Worm (Caenorhabditis elegans): Measurements from ENCODE around the gene H08J19.1.
A peak's percentile ranks its signal among the peaks of the same experiment; 100 is the strongest.

Gene H08J19.1

DNA sequence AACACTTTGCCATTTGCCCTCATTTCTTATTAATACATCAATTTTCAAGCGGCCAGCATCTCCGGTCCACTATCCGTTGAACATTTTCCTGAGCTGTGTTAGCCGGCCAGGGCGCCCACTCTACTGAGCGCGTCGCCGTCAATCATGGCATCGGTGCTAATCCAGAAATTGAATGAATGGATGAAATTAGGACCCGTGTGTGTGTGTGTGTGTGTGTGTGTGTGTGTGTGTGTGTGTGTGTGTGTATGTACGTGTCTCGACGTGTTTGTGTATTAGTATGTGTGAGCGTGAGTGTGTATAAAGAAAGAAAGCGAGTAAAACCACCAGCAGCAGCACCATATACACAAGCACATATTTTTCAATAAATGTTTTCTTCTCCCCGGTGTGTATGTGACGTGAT lies 10.5 kb downstream of the H08J19.1 start (continued):
- no peak for TF ChIP-seq jun-1 (tag; optimal IDR thresholded peaks at IDR 0.05)
- TF ChIP-seq ces-1 (GFP tag; optimal IDR thresholded peaks at IDR 0.05), result no peak
- TF ChIP-seq dpl-1 (GFP tag; optimal IDR thresholded peaks at IDR 0.05), result no peak
- TF ChIP-seq zag-1 (tag; optimal IDR thresholded peaks at IDR 0.05), result no peak
- TF ChIP-seq lsy-2 (tag; optimal IDR thresholded peaks at IDR 0.05), result peak in 1 of 2 experiments; percentile 3
- TF ChIP-seq irx-1 (tag; optimal IDR thresholded peaks at IDR 0.05), result no peak
- no peak for TF ChIP-seq mdl-1 (tag; optimal IDR thresholded peaks at IDR 0.05)
- TF ChIP-seq C34B4.2 (tag; optimal IDR thresholded peaks at IDR 0.05), result no peak
- TF ChIP-seq nhr-84 (tag; optimal IDR thresholded peaks at IDR 0.05), result no peak
- peak; percentile 71 for TF ChIP-seq ceh-8 (GFP tag; optimal IDR thresholded peaks at IDR 0.05)
- no peak for TF ChIP-seq unc-130 (tag; optimal IDR thresholded peaks at IDR 0.05)
- no peak for TF ChIP-seq grh-1 (GFP tag; IDR thresholded peaks at IDR 0.05)
- no peak for TF ChIP-seq rnt-1 (tag; optimal IDR thresholded peaks at IDR 0.05)
- TF ChIP-seq aly-2 (tag; optimal IDR thresholded peaks at IDR 0.05), result no peak

- TF ChIP-seq lin-39 (tag; optimal IDR thresholded peaks at IDR 0.05) (no peak), ceh-82 (tag; optimal IDR thresholded peaks at IDR 0.05) (no peak), unc-98 (GFP tag; IDR thresholded peaks at IDR 0.05) (no peak), nhr-85 (tag) (no peak), fos-1 (tag; optimal IDR thresholded peaks at IDR 0.05) (no peak), ceh-90 (tag; optimal IDR thresholded peaks at IDR 0.05) (no peak), aly-2 (tag; optimal IDR thresholded peaks at IDR 0.05) (no peak), pax-3 (tag; optimal IDR thresholded peaks at IDR 0.05) (no peak), irx-1 (tag; optimal IDR thresholded peaks at IDR 0.05) (no peak), unc-62 (GFP tag; optimal IDR thresholded peaks at IDR 0.05) (no peak), egl-27 (tag; optimal IDR thresholded peaks at IDR 0.05) (no peak), pag-3 (tag; optimal IDR thresholded peaks at IDR 0.05; ENCODE audit: borderline replicate concordance, insufficient read depth) (no peak)
These were observed 12.2 kb downstream of the H08J19.1 start for ce11 chrX:15654969-15655368.

DNA sequence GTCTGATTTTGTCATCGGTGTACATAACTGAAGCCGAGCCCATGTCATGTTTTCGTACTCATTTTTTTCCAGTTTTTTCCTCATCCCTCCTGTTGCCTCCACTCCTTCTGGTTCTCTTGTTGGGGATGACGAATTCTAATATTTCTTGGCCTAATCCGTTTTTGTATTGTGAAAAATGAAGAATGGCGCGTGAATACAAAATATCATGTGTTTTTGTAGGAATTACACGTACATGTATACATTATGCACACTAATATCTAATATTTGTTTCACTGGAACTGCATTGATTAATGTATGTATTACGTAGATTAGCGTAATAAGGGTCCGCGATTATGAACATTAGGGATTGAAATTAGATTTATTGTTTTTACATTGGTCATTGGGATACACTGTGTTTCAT lies 12.9 kb downstream of the H08J19.1 start:
- TF ChIP-seq sup-37 (GFP tag; optimal IDR thresholded peaks at IDR 0.05) (no peak), sox-4 (tag; optimal IDR thresholded peaks at IDR 0.05) (peak; percentile 23), dsc-1 (tag; optimal IDR thresholded peaks at IDR 0.05) (peak; percentile 90), fkh-4 (tag; optimal IDR thresholded peaks at IDR 0.05; ENCODE audit: borderline replicate concordance) (peak; percentile 0), pax-3 (tag; optimal IDR thresholded peaks at IDR 0.05) (peak; percentile 59)

DNA sequence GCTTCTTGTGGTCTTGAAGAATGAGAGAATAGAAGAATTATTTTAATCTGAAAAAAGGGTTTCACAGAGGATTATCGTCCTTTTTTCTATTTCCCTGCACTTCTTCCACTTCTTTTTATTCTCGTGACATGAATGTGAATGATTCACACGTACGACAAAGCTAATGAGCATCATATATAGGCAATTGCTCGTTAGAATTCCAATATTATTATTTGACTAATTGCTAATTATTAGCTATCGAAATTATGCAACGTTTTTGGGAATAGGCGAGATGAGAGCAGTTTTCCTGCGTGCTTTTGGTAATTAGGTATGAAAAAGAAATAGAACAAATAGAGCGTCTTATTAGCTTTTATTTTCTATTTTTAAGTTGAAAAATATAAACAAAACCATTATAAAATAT lies 15.0 kb downstream of the H08J19.1 start:
- peak; percentile 39 for TF ChIP-seq fkh-8 (tag; optimal IDR thresholded peaks at IDR 0.05)
- no peak for TF ChIP-seq nhr-76 (tag; optimal IDR thresholded peaks at IDR 0.05)
- no peak for TF ChIP-seq ets-5 (GFP tag; IDR thresholded peaks at IDR 0.05)
- no peak for TF ChIP-seq efl-3 (GFP tag; optimal IDR thresholded peaks at IDR 0.05)
- TF ChIP-seq nhr-71 (tag; optimal IDR thresholded peaks at IDR 0.05), result peak; percentile 40
- TF ChIP-seq pax-3 (tag; optimal IDR thresholded peaks at IDR 0.05), result peak; percentile 23
- no peak for TF ChIP-seq nhr-28 (tag; optimal IDR thresholded peaks at IDR 0.05)
- TF ChIP-seq swsn-7 (tag; optimal IDR thresholded peaks at IDR 0.05), result no peak
- TF ChIP-seq grh-1 (GFP tag; IDR thresholded peaks at IDR 0.05), result no peak
- peak; percentile 34 for TF ChIP-seq nhr-47 (tag; optimal IDR thresholded peaks at IDR 0.05)
- no peak for TF ChIP-seq hlh-17 (GFP tag; optimal IDR thresholded peaks at IDR 0.05; ENCODE audit: borderline replicate concordance)
- peak in 1 of 2 experiments; percentile 6 for TF ChIP-seq lsy-2 (tag; optimal IDR thresholded peaks at IDR 0.05)
- TF ChIP-seq dsc-1 (tag; optimal IDR thresholded peaks at IDR 0.05), result peak; percentile 95
- TF ChIP-seq lin-14 (GFP tag; optimal IDR thresholded peaks at IDR 0.05), result peak; percentile 77
- TF ChIP-seq sox-4 (tag; optimal IDR thresholded peaks at IDR 0.05), result peak; percentile 8
- no peak for TF ChIP-seq nhr-12 (tag; optimal IDR thresholded peaks at IDR 0.05)
- TF ChIP-seq ceh-8 (GFP tag; optimal IDR thresholded peaks at IDR 0.05), result peak; percentile 58
- TF ChIP-seq efl-1 (optimal IDR thresholded peaks at IDR 0.05), result no peak
- no peak for TF ChIP-seq efl-1 (GFP tag; optimal IDR thresholded peaks at IDR 0.05 in 1 of 2)
- TF ChIP-seq nhr-85 (tag), result no peak
- TF ChIP-seq mdl-1 (tag; optimal IDR thresholded peaks at IDR 0.05), result no peak
- TF ChIP-seq vab-15 (tag; optimal IDR thresholded peaks at IDR 0.05), result no peak
- no peak for TF ChIP-seq ces-1 (GFP tag; optimal IDR thresholded peaks at IDR 0.05)
